Fruit fly (Drosophila melanogaster) whole organism, adult: ENCODE measurements around the gene Glut1.

Experiments
- Crg-1 ChIP-seq: fragments of 200-800 bp; sonication (Bioruptor generic); optimal IDR thresholded peaks from 2 replicates; lab custom pipeline; 2016; ENCODE audit warnings: missing biosample characterization, missing genetic modification characterization
- Hr96 ChIP-seq: fragments of 200-800 bp; sonication (Bioruptor generic); optimal IDR thresholded peaks from 2 replicates; lab custom pipeline; 2016; ENCODE audit warnings: missing biosample characterization, missing genetic modification characterization
- Mnt ChIP-seq: fragments of 200-800 bp; sonication (Bioruptor generic); optimal IDR thresholded peaks from 2 replicates; lab custom pipeline; 2016; ENCODE audit warnings: missing biosample characterization, mild to moderate bottlenecking, missing genetic modification characterization
- pad ChIP-seq: fragments of 200-800 bp; sonication (Bioruptor generic); optimal IDR thresholded peaks from 3 replicates; lab custom pipeline; 2017; ENCODE audit warnings: missing biosample characterization, missing genetic modification characterization, mild to moderate bottlenecking, moderate library complexity, missing genetic modification reagents
- tj ChIP-seq: fragments of 200-800 bp; sonication (Bioruptor generic); optimal IDR thresholded peaks from 3 replicates; lab custom pipeline; 2017; ENCODE audit warnings: missing biosample characterization, mild to moderate bottlenecking, missing genetic modification characterization, moderate library complexity

- TF ChIP-seq Crg-1 (GFP tag; lab: Kevin White, UChicago) (no peak), tj (no peak), pad (GFP tag; lab: Kevin White, UChicago) (no peak), Mnt (no peak), Hr96 (GFP tag; lab: Kevin White, UChicago) (no peak)
These were observed 54.1 kb downstream of the Glut1 start for dm6 chr3L:967822-968576.
